Fruit fly (Drosophila melanogaster) whole organism, adult: Measurements from ENCODE around the gene D12.

Experiments
- CG12768 ChIP-seq: fragments of 200-800 bp; sonication (Bioruptor generic); optimal IDR thresholded peaks from 2 replicates; lab custom pipeline; 2017; ENCODE audit warnings: missing biosample characterization, missing genetic modification characterization, mild to moderate bottlenecking, moderate library complexity, missing genetic modification reagents
- CG14711 ChIP-seq: fragments of 200-800 bp; sonication (Bioruptor generic); optimal IDR thresholded peaks from 2 replicates; lab custom pipeline; 2018; ENCODE audit warnings: missing biosample characterization, mild to moderate bottlenecking, missing genetic modification characterization, moderate library complexity
- CG1620 ChIP-seq: fragments of 200-800 bp; sonication (Bioruptor generic); optimal IDR thresholded peaks from 2 replicates; lab custom pipeline; 2016; ENCODE audit warnings: missing biosample characterization, missing genetic modification characterization
- CG5204 ChIP-seq: fragments of 200-800 bp; sonication (Bioruptor generic); optimal IDR thresholded peaks from 2 replicates; lab custom pipeline; 2016; ENCODE audit warnings: missing biosample characterization, missing genetic modification characterization
- Hr96 ChIP-seq: fragments of 200-800 bp; sonication (Bioruptor generic); optimal IDR thresholded peaks from 2 replicates; lab custom pipeline; 2016; ENCODE audit warnings: missing biosample characterization, missing genetic modification characterization
- bab1 ChIP-seq: fragments of 200-800 bp; sonication (Bioruptor generic); optimal IDR thresholded peaks from 3 replicates; lab custom pipeline; 2019; ENCODE audit warnings: missing biosample characterization, mild to moderate bottlenecking, missing genetic modification characterization, moderate library complexity
- cnc ChIP-seq, 2 experiments: fragments of >200 bp; optimal IDR thresholded peaks; 2 replicates each; lab custom pipeline; 2017
- ovo ChIP-seq: fragments of 200-800 bp; sonication (Bioruptor generic); optimal IDR thresholded peaks from 2 replicates; lab custom pipeline; 2016; ENCODE audit warnings: missing biosample characterization, missing genetic modification characterization
- pad ChIP-seq: fragments of 200-800 bp; sonication (Bioruptor generic); optimal IDR thresholded peaks from 3 replicates; lab custom pipeline; 2017; ENCODE audit warnings: missing biosample characterization, missing genetic modification characterization, mild to moderate bottlenecking, moderate library complexity, missing genetic modification reagents
- tj ChIP-seq: fragments of 200-800 bp; sonication (Bioruptor generic); optimal IDR thresholded peaks from 3 replicates; lab custom pipeline; 2017; ENCODE audit warnings: missing biosample characterization, mild to moderate bottlenecking, missing genetic modification characterization, moderate library complexity

- no peak for TF ChIP-seq pad
- no peak for TF ChIP-seq CG5204 (GFP tag; lab: Kevin White, UChicago)
- TF ChIP-seq CG12768 (GFP tag; lab: Kevin White, UChicago) = no peak
- no peak for TF ChIP-seq CG1620
- no peak for TF ChIP-seq CG14711
- no peak for TF ChIP-seq Hr96 (GFP tag; lab: Kevin White, UChicago)
- no peak for TF ChIP-seq ovo (GFP tag; lab: Kevin White, UChicago)
- TF ChIP-seq tj = no peak
- no peak for TF ChIP-seq cnc (optimal IDR thresholded peaks at IDR 0.05; lab: Kevin White, UChicago)
- no peak for TF ChIP-seq bab1
Observed at dm6 chr2L:8478379-8478778, 41.2 kb upstream of the D12 start.
